Fruit fly (Drosophila melanogaster) whole organism, pupa: ENCODE data around the gene gnu.

Experiments used
- CG13204 ChIP-seq: fragments of 200-800 bp; sonication (Bioruptor generic); optimal IDR thresholded peaks from 2 replicates; lab custom pipeline; 2018; ENCODE audit warnings: missing biosample characterization, mild to moderate bottlenecking, missing genetic modification characterization, moderate library complexity
- CG17806 ChIP-seq: fragments of 200-800 bp; sonication (Bioruptor generic); optimal IDR thresholded peaks from 2 replicates; lab custom pipeline; 2018; ENCODE audit warnings: missing biosample characterization, mild to moderate bottlenecking, missing genetic modification characterization, moderate library complexity
- CG32121 ChIP-seq: fragments of 200-800 bp; sonication (Bioruptor generic); IDR thresholded peaks from 2 replicates; pipeline ENCODE4 v1.3.6; 2022; ENCODE audit warnings: missing biosample characterization, missing genetic modification characterization
- CG8301 ChIP-seq: fragments of 200-800 bp; sonication (Bioruptor generic); optimal IDR thresholded peaks from 2 replicates; lab custom pipeline; 2018; ENCODE audit warnings: missing biosample characterization, mild to moderate bottlenecking, missing genetic modification characterization
- D1 ChIP-seq: fragments of 200-800 bp; sonication (Bioruptor generic); optimal IDR thresholded peaks from 2 replicates; lab custom pipeline; 2018; ENCODE audit warnings: missing biosample characterization, mild to moderate bottlenecking, missing genetic modification characterization, moderate library complexity
- Ets98B ChIP-seq: fragments of 200-800 bp; sonication (Bioruptor generic); IDR thresholded peaks from 2 replicates; pipeline ENCODE4 v1.3.6; 2022; ENCODE audit warnings: missing biosample characterization, missing genetic modification characterization
- Snoo ChIP-seq: fragments of 200-800 bp; sonication (Bioruptor generic); optimal IDR thresholded peaks from 3 replicates; lab custom pipeline; 2017; ENCODE audit warnings: missing biosample characterization, mild to moderate bottlenecking, missing genetic modification characterization, inconsistent platforms
- rn ChIP-seq: fragments of 200-800 bp; sonication (Bioruptor generic); IDR thresholded peaks from 2 replicates; pipeline ENCODE4 v1.3.6; 2022; ENCODE audit warnings: missing biosample characterization, missing genetic modification characterization

DNA sequence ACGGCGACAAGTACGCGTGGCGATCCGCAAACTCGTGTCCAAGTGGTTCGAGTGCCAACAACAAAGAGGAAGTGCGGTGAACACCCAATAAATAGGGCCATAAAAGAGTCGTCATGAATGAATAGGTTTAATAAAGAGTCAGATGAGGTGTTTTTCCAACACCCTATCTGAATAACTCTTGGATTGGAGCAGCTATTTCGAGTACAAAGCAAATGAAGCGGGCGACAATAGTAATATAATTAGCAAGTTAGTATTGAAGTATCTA lies 19.9 kb downstream of the gnu start:
- no peak for TF ChIP-seq D1 (tag; lab: Kevin White, UChicago)
- TF ChIP-seq Ets98B: no peak
- no peak for TF ChIP-seq CG13204 (GFP tag; lab: Kevin White, UChicago)
- no peak for TF ChIP-seq rn (GFP tag; lab: Robert Waterston, UW)
- TF ChIP-seq CG32121 (GFP tag; lab: Robert Waterston, UW): no peak
- TF ChIP-seq CG8301 (tag; lab: Kevin White, UChicago): no peak
- TF ChIP-seq CG17806 (tag; lab: Kevin White, UChicago): no peak
- no peak for TF ChIP-seq Snoo
